Worm (Caenorhabditis elegans): ENCODE results near the gene fbxa-214.
A peak's percentile ranks its signal among the peaks of the same experiment; 100 is the strongest.
"Not testable (repeated sequence)": the region's sequence is repeated elsewhere in the genome, so short reads cannot be mapped to it uniquely, and the experiment has no call there.

The fbxa-214 gene

DNA sequence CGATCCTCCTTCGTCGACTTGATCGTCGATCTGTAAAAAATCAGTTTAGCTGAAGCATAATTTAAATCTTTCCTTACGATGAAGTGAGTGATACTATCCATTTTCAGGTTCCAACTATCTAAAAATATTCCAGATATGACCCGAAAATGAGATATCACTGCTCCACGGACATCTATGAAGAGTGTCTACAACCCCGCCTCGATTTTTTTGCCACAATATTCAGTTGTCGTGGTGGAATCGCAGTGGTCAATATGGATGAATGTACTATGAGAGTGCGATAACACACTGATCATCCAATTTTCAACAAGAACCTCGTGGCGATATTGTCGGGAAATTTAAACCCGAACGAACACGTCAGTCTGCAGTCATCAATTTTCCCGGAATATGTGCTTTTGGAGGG lies 28.5 kb downstream of the fbxa-214 start, which contains the start of gene R01B10.2:
Gene R01B10.2, minus strand, starts transcription at position 101 of the 400 bp plus-strand sequence.
- no peak for TF ChIP-seq elt-1 (tag; optimal IDR thresholded peaks at IDR 0.05)
- no peak for TF ChIP-seq aly-2 (tag; optimal IDR thresholded peaks at IDR 0.05)
- no peak for TF ChIP-seq nhr-28 (tag; optimal IDR thresholded peaks at IDR 0.05)
- no peak for TF ChIP-seq egl-27 (tag; optimal IDR thresholded peaks at IDR 0.05)
- no peak for TF ChIP-seq nhr-237 (tag; optimal IDR thresholded peaks at IDR 0.05)
- TF ChIP-seq fos-1 (tag; optimal IDR thresholded peaks at IDR 0.05) = no peak
- no peak for TF ChIP-seq elt-3 (tag; optimal IDR thresholded peaks at IDR 0.05)
- TF ChIP-seq nfya-1 (tag; optimal IDR thresholded peaks at IDR 0.05; ENCODE audit: insufficient read depth) = no peak
- no peak for TF ChIP-seq ztf-4 (tag; optimal IDR thresholded peaks at IDR 0.05)
- TF ChIP-seq lin-39 (tag; optimal IDR thresholded peaks at IDR 0.05) = no peak
- no peak for TF ChIP-seq snpc-4 (tag; optimal IDR thresholded peaks at IDR 0.05)
- no peak for TF ChIP-seq mdl-1 (tag; optimal IDR thresholded peaks at IDR 0.05)

DNA sequence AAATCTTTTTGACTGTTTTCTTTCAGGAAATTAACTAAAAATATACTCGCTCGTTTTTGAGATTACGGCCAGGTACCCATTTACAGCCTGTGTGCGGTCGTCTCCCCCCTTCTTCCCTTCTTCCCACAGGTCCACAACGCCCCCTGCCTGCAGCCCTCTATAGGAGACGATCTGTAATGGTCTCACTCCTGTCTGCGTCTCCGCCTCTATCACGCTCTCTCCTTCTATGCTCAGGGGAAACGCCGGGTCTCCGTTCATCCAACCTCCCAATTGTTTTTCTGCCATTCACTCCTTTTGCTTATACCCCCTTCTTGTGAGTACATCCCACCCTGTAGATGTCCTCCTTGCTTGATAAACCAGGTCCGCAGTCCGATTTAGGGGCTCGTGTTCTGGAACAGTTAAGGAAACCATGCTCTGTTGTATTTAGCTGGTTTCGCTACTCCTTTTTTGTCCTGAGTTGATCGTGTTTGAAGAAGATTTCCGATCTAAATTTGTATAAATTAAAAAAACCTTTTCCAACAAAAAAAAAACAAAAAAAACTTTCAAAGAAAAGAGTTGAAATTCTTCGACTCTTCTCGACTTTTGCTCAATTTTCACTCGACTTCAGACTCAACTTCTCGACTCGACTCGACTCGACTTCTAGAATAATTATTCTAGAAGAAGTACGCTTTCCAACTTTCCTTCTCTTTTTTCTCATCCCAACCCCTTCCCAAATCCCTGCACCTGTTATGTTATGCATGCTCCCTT lies 31.3 kb downstream of the fbxa-214 start, which contains the start of gene F29G9.1:
Gene F29G9.1, plus strand, starts transcription at position 697 of the 747 bp plus-strand sequence.
- TF ChIP-seq pqm-1, ceh-16, egl-5 (tag; optimal IDR thresholded peaks at IDR 0.05): not testable (repeated sequence)

DNA sequence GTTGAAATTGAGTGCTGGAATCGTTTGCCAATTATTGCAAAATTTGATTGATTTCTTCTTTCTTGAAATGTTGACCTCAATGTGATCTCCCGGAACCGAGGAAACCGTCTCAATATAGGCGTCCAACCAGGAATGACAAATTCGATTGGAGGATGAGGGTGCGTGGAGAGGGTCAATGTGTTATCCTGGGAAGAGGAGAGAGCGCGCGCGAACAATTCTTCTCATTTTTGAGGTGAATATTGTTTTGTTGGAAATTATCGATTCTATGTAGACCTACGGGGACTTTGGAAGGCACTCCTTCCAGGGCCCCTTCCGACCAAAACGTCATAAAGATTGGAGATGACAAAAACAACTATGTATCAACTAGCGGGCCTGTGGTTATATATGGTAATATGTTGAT lies 33.3 kb downstream of the fbxa-214 start:
- TF ChIP-seq elt-2 (tag; optimal IDR thresholded peaks at IDR 0.05) (no peak), ceh-16 (tag; optimal IDR thresholded peaks at IDR 0.05) (no peak), nhr-67 (tag; optimal IDR thresholded peaks at IDR 0.05) (no peak), fos-1 (tag; optimal IDR thresholded peaks at IDR 0.05) (no peak), ceh-28 (tag; optimal IDR thresholded peaks at IDR 0.05) (no peak), jun-1 (tag; optimal IDR thresholded peaks at IDR 0.05) (no peak), ama-1 (optimal IDR thresholded peaks at IDR 0.05) (no peak), nhr-76 (tag; optimal IDR thresholded peaks at IDR 0.05) (no peak), lin-39 (tag; optimal IDR thresholded peaks at IDR 0.05) (no peak)

DNA sequence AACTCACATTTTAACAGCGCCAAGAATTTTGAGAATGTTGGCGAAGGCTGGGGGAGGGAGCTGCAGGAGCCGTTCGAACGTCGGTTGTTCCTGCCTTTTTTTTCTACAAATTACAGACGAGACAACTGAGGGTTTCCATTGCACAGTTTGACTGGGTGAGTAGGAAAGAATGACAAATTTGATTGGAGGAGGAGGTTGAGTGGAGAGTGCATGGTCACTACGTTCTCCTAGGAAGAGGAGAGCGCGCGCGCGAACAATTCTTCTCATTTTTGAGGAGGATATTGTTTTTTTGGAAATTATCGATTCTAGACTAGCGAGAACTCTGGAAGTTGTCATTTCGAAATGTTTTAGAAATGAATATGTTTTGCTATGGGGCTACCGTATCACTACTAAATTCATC lies 35.2 kb downstream of the fbxa-214 start, which contains the start of gene dhs-17:
Gene dhs-17, minus strand, starts transcription at position 101 of the 400 bp plus-strand sequence.
- TF ChIP-seq aly-2 (tag; optimal IDR thresholded peaks at IDR 0.05) (no peak), ztf-4 (tag; optimal IDR thresholded peaks at IDR 0.05) (no peak), elt-1 (tag; optimal IDR thresholded peaks at IDR 0.05) (no peak), ama-1 (optimal IDR thresholded peaks at IDR 0.05) (no peak), nhr-43 (tag; optimal IDR thresholded peaks at IDR 0.05; ENCODE audit: poor library complexity, severe bottlenecking) (no peak), ZK546.5 (tag; optimal IDR thresholded peaks at IDR 0.05) (no peak), R02D3.7 (tag; optimal IDR thresholded peaks at IDR 0.05) (no peak), nhr-76 (tag; optimal IDR thresholded peaks at IDR 0.05) (no peak), egl-27 (tag; optimal IDR thresholded peaks at IDR 0.05) (no peak), ceh-82 (tag; optimal IDR thresholded peaks at IDR 0.05) (no peak), nhr-77 (tag; optimal IDR thresholded peaks at IDR 0.05) (no peak), nhr-12 (tag; optimal IDR thresholded peaks at IDR 0.05) (no peak), tbx-2 (tag; optimal IDR thresholded peaks at IDR 0.05) (no peak), ztf-11 (tag; optimal IDR thresholded peaks at IDR 0.05) (no peak), elt-2 (tag; optimal IDR thresholded peaks at IDR 0.05) (no peak)

DNA sequence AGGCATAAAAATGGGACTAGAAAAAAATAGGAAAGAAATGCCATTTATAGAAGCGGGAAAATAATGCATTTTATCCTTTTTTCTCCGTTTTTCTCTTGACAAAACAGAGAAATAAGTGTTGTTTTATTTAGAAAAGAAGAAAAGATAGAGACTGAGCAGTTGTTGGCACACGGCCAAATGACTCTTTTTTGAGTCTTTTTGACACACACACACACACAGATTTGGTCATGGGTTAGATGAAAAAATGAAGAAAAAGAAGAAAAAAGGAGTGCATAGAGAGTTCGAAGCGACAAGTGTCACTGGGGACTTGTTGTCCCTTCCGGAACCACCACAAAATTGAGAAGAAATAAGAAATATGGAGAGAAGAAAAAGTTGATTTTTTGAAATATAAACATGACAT lies 36.4 kb downstream of the fbxa-214 start:
- TF ChIP-seq daf-12 (tag; optimal IDR thresholded peaks at IDR 0.05) (no peak), unc-62 (GFP tag; optimal IDR thresholded peaks at IDR 0.05) (peak; percentile 13), fkh-2 (tag; optimal IDR thresholded peaks at IDR 0.05) (no peak), nhr-43 (tag; optimal IDR thresholded peaks at IDR 0.05; ENCODE audit: poor library complexity, severe bottlenecking) (no peak), nfya-1 (tag; optimal IDR thresholded peaks at IDR 0.05; ENCODE audit: insufficient read depth) (peak; percentile 33), lin-39 (tag; optimal IDR thresholded peaks at IDR 0.05) (peak; percentile 72), hmg-11 (tag; optimal IDR thresholded peaks at IDR 0.05) (peak; percentile 22)
